Fruit fly (Drosophila melanogaster) whole organism, wandering third instar larva: Measurements from ENCODE around the gene laf.
A peak's percentile ranks its signal among the peaks of the same experiment; 100 is the strongest.

Source experiments
- Abd-B ChIP-seq: fragments of >200 bp; optimal IDR thresholded peaks from 2 replicates; lab custom pipeline; 2017; ENCODE audit warnings: missing biosample characterization, missing genetic modification characterization
- CG9705 ChIP-seq: fragments of 200-800 bp; sonication (Bioruptor generic); optimal IDR thresholded peaks from 2 replicates; lab custom pipeline; 2018; ENCODE audit warnings: missing biosample characterization, mild to moderate bottlenecking, missing genetic modification characterization
- Dfd ChIP-seq: fragments of >200 bp; optimal IDR thresholded peaks from 2 replicates; lab custom pipeline; 2017; ENCODE audit warnings: missing biosample characterization, missing genetic modification characterization
- Dif ChIP-seq: fragments of 200-275, 200-300 bp; sonication (Bioruptor generic); optimal IDR thresholded peaks from 2 replicates; lab custom pipeline; 2018; ENCODE audit warnings: missing biosample characterization, missing genetic modification characterization; ENCODE audit not compliant: partially characterized antibody
- GATAd ChIP-seq: sonication (Bioruptor generic); optimal IDR thresholded peaks from 2 replicates; lab custom pipeline; 2016; ENCODE audit warnings: missing biosample characterization, missing genetic modification characterization
- HLH106 ChIP-seq: fragments of 200-800 bp; optimal IDR thresholded peaks from 3 replicates; lab custom pipeline; 2019; ENCODE audit warnings: missing biosample characterization, mild to moderate bottlenecking, missing genetic modification characterization, moderate library complexity
- Hnf4 ChIP-seq: fragments of 200-800 bp; sonication (Bioruptor generic); optimal IDR thresholded peaks from 2 replicates; lab custom pipeline; 2016; ENCODE audit warnings: missing biosample characterization, mild to moderate bottlenecking, missing genetic modification characterization
- Hr78 ChIP-seq: fragments of >200 bp; optimal IDR thresholded peaks from 2 replicates; lab custom pipeline; 2017; ENCODE audit warnings: missing biosample characterization, missing genetic modification characterization
- Hr83 ChIP-seq: fragments of 200-300 bp; sonication (Bioruptor generic); optimal IDR thresholded peaks from 2 replicates; lab custom pipeline; 2016; ENCODE audit warnings: missing biosample characterization, mild to moderate bottlenecking, missing genetic modification characterization, moderate library complexity; ENCODE audit not compliant: poor library complexity, severe bottlenecking
- Jra ChIP-seq: sonication (Bioruptor generic); optimal IDR thresholded peaks from 2 replicates; lab custom pipeline; 2016; ENCODE audit warnings: missing biosample characterization, missing genetic modification characterization
- Myc ChIP-seq: fragments of >200 bp; optimal IDR thresholded peaks from 2 replicates; lab custom pipeline; 2017
- N ChIP-seq: fragments of >200 bp; optimal IDR thresholded peaks from 2 replicates; lab custom pipeline; 2018; ENCODE audit warnings: missing biosample characterization, missing external identifiers, missing genetic modification characterization
- OdsH ChIP-seq: fragments of 200-800 bp; sonication (Bioruptor generic); optimal IDR thresholded peaks from 2 replicates; lab custom pipeline; 2016; ENCODE audit warnings: missing biosample characterization, mild to moderate bottlenecking, missing genetic modification characterization
- Rel ChIP-seq, 2 experiments: fragments of 200-800 bp; sonication (Bioruptor generic) in 1 of 2; optimal IDR thresholded peaks; 2 replicates in 1 of 2; 3 replicates in 1 of 2; lab custom pipeline; 2016 to 2019; ENCODE audit warnings: mild to moderate bottlenecking in 2 of 2, missing biosample characterization in 2 of 2, missing genetic modification characterization in 2 of 2, moderate library complexity in 1 of 2
- Sp1 ChIP-seq: fragments of 200-800 bp; sonication (Bioruptor generic); optimal IDR thresholded peaks from 3 replicates; lab custom pipeline; 2019; ENCODE audit warnings: missing biosample characterization, mild to moderate bottlenecking, missing genetic modification characterization, moderate library complexity
- Vsx2 ChIP-seq: fragments of 200-300, 225-300 bp; sonication (Bioruptor generic); optimal IDR thresholded peaks from 2 replicates; lab custom pipeline; 2018; ENCODE audit warnings: missing biosample characterization, missing genetic modification characterization; ENCODE audit not compliant: partially characterized antibody
- brk ChIP-seq: fragments of 200-800 bp; sonication (Bioruptor generic); optimal IDR thresholded peaks from 2 replicates; lab custom pipeline; 2016; ENCODE audit warnings: missing biosample characterization, mild to moderate bottlenecking, missing genetic modification characterization
- dl ChIP-seq, 2 experiments: fragments of 175-275, 200-275 bp in 1 of 2; fragments of 200-275 bp in 1 of 2; sonication (Bioruptor generic); optimal IDR thresholded peaks; lab custom pipeline; 2018; ENCODE audit warnings: mild to moderate bottlenecking in 2 of 2, missing biosample characterization in 2 of 2, missing genetic modification characterization in 2 of 2, moderate library complexity in 2 of 2; ENCODE audit not compliant: partially characterized antibody in 2 of 2, insufficient read depth in 1 of 2
- dsf ChIP-seq: sonication (Bioruptor generic); optimal IDR thresholded peaks from 2 replicates; lab custom pipeline; 2016; ENCODE audit warnings: missing biosample characterization, missing genetic modification characterization, borderline replicate concordance
- ey ChIP-seq: fragments of 200-800 bp; sonication (Bioruptor generic); optimal IDR thresholded peaks from 2 replicates; lab custom pipeline; 2016; ENCODE audit warnings: missing biosample characterization, missing genetic modification characterization
- foxo ChIP-seq, 2 experiments: fragments of 200-800 bp; sonication (Bioruptor generic); optimal IDR thresholded peaks; 2 replicates in 1 of 2; 3 replicates in 1 of 2; lab custom pipeline; 2016 to 2017; ENCODE audit warnings: missing biosample characterization in 2 of 2, missing genetic modification characterization in 2 of 2
- fru ChIP-seq: fragments of 200-800 bp; sonication (Bioruptor generic); optimal IDR thresholded peaks from 3 replicates; lab custom pipeline; 2016; ENCODE audit warnings: missing biosample characterization, mild to moderate bottlenecking, missing genetic modification characterization
- h ChIP-seq: fragments of 200-800 bp; sonication (Bioruptor generic); optimal IDR thresholded peaks from 3 replicates; lab custom pipeline; 2016; ENCODE audit warnings: missing biosample characterization, mild to moderate bottlenecking, missing genetic modification characterization
- pan ChIP-seq: fragments of >200 bp; optimal IDR thresholded peaks from 2 replicates; lab custom pipeline; 2017
- rgr ChIP-seq: fragments of 200-800 bp; sonication (Bioruptor generic); optimal IDR thresholded peaks from 3 replicates; lab custom pipeline; 2016; ENCODE audit warnings: missing biosample characterization, mild to moderate bottlenecking, missing genetic modification characterization
- sage ChIP-seq: fragments of 200-800 bp; sonication (Bioruptor generic); optimal IDR thresholded peaks from 2 replicates; lab custom pipeline; 2016; ENCODE audit warnings: missing biosample characterization, mild to moderate bottlenecking, missing genetic modification characterization
- sv ChIP-seq: fragments of 200-800 bp; sonication (Bioruptor generic); optimal IDR thresholded peaks from 3 replicates; lab custom pipeline; 2016; ENCODE audit warnings: missing biosample characterization, missing genetic modification characterization
- tai ChIP-seq: sonication (Bioruptor generic); optimal IDR thresholded peaks from 2 replicates; lab custom pipeline; 2016; ENCODE audit warnings: missing biosample characterization, missing genetic modification characterization
- woc ChIP-seq: sonication (Bioruptor generic); optimal IDR thresholded peaks from 2 replicates; lab custom pipeline; 2016; ENCODE audit warnings: missing biosample characterization, mild to moderate bottlenecking, missing genetic modification characterization

The laf gene

dm6 chr3R:4853504-4853903, 24.8 kb downstream of the laf start:
- TF ChIP-seq tai (no peak), Dfd (GFP tag; lab: Kevin White, UChicago) (peak; percentile 62)

- no peak for TF ChIP-seq dsf (GFP tag; lab: Kevin White, UChicago)
- no peak for TF ChIP-seq brk (GFP tag; lab: Kevin White, UChicago)
- TF ChIP-seq dl (GFP tag; optimal IDR thresholded peaks at IDR 0.05; lab: Kevin White, UChicago; ENCODE audit: insufficient read depth in 1 of 2, partially characterized antibody in 2 of 2): peak; percentile 1 to 57
- peak; percentile 80 for TF ChIP-seq Dif (GFP tag; lab: Kevin White, UChicago)
- peak; percentile 40 for TF ChIP-seq Myc (lab: Kevin White, UChicago)
- TF ChIP-seq Vsx2: peak; percentile 92
These were observed 25.9 kb downstream of the laf start, which contains the start of gene opa for dm6 chr3R:4852373-4852860. TSS of gene opa (plus strand) at chr3R:4852813.

- TF ChIP-seq HLH106 (no peak), Hnf4 (GFP tag; lab: Kevin White, UChicago) (no peak), h (GFP tag; lab: Kevin White, UChicago) (no peak), sage (no peak), fru (GFP tag; lab: Kevin White, UChicago) (no peak), rgr (GFP tag; lab: Kevin White, UChicago) (no peak), CG9705 (GFP tag; lab: Kevin White, UChicago) (no peak), N (GFP tag; lab: Kevin White, UChicago) (no peak), Myc (lab: Kevin White, UChicago) (no peak), Hr78 (GFP tag; lab: Kevin White, UChicago) (no peak), foxo (GFP tag; optimal IDR thresholded peaks at IDR 0.05; lab: Kevin White, UChicago) (no peak), Dif (GFP tag; lab: Kevin White, UChicago) (no peak), Rel (GFP tag; optimal IDR thresholded peaks at IDR 0.05; lab: Kevin White, UChicago) (no peak), Rel (tag; optimal IDR thresholded peaks at IDR 0.05; lab: Kevin White, UChicago) (no peak), OdsH (GFP tag; lab: Kevin White, UChicago) (no peak)
These were observed 29.2 kb downstream of the laf start for dm6 chr3R:4849035-4849656.

- TF ChIP-seq rgr (GFP tag; lab: Kevin White, UChicago): no peak
- TF ChIP-seq tai: no peak
- no peak for TF ChIP-seq CG9705 (GFP tag; lab: Kevin White, UChicago)
- no peak for TF ChIP-seq HLH106
- no peak for TF ChIP-seq pan (lab: Kevin White, UChicago)
- TF ChIP-seq OdsH (GFP tag; lab: Kevin White, UChicago): no peak
These were observed 30.9 kb downstream of the laf start for dm6 chr3R:4847388-4847787.

- TF ChIP-seq foxo (GFP tag; optimal IDR thresholded peaks at IDR 0.05; lab: Kevin White, UChicago) (no peak), Jra (GFP tag; lab: Kevin White, UChicago) (no peak), h (GFP tag; lab: Kevin White, UChicago) (no peak)
These were observed 31.5 kb downstream of the laf start for dm6 chr3R:4846787-4847186.

dm6 chr3R:4846194-4846593, 32.1 kb downstream of the laf start:
- TF ChIP-seq Rel (GFP tag; optimal IDR thresholded peaks at IDR 0.05; lab: Kevin White, UChicago) (no peak), Rel (tag; optimal IDR thresholded peaks at IDR 0.05; lab: Kevin White, UChicago) (no peak), Hr83 (no peak), sv (GFP tag; lab: Kevin White, UChicago) (no peak), Abd-B (GFP tag; lab: Kevin White, UChicago) (no peak), GATAd (GFP tag; lab: Kevin White, UChicago) (no peak), ey (GFP tag; lab: Kevin White, UChicago) (no peak), Jra (GFP tag; lab: Kevin White, UChicago) (no peak), tai (no peak), rgr (GFP tag; lab: Kevin White, UChicago) (no peak), dsf (GFP tag; lab: Kevin White, UChicago) (no peak), Sp1 (GFP tag; lab: Kevin White, UChicago) (no peak), Hnf4 (GFP tag; lab: Kevin White, UChicago) (no peak), woc (GFP tag; lab: Kevin White, UChicago) (no peak), foxo (GFP tag; optimal IDR thresholded peaks at IDR 0.05; lab: Kevin White, UChicago) (no peak), h (GFP tag; lab: Kevin White, UChicago) (no peak), HLH106 (no peak), Dfd (GFP tag; lab: Kevin White, UChicago) (no peak), Dif (GFP tag; lab: Kevin White, UChicago) (no peak)
- TF ChIP-seq, all 38 proteins: peak for 0
